Worm (Caenorhabditis elegans): ENCODE results near the gene Y51H7C.41.

Y51H7C.41 gene

ce11 chrII:1372138-1372537 lies 31.0 kb upstream of the Y51H7C.41 start:
- TF ChIP-seq K12H6.12 (tag; optimal IDR thresholded peaks at IDR 0.05) (no peak), F39B2.1 (GFP tag; IDR thresholded peaks at IDR 0.05) (no peak), nfyb-1 (GFP tag; IDR thresholded peaks at IDR 0.05) (no peak), F10E7.11 (tag; optimal IDR thresholded peaks at IDR 0.05) (no peak), Y53G8AR.9 (GFP tag; conservative IDR thresholded peaks at IDR 0.05) (no peak), ztf-25 (GFP tag; IDR thresholded peaks at IDR 0.05) (no peak), F57A8.1 (GFP tag; optimal IDR thresholded peaks at IDR 0.05) (no peak), snpc-4 (GFP tag; optimal IDR thresholded peaks at IDR 0.05) (no peak), snpc-4 (tag; optimal IDR thresholded peaks at IDR 0.05) (no peak), ztf-22 (GFP tag; optimal IDR thresholded peaks at IDR 0.05) (no peak), Y67H2A.10 (GFP tag; conservative IDR thresholded peaks at IDR 0.05) (no peak), F55B11.4 (tag; optimal IDR thresholded peaks at IDR 0.05; ENCODE audit: borderline replicate concordance, insufficient read depth) (no peak), snpc-1.3 (tag; optimal IDR thresholded peaks at IDR 0.05; ENCODE audit: insufficient read depth) (no peak), Y95B8A.8 (GFP tag; IDR thresholded peaks at IDR 0.05) (no peak), atf-7 (tag; optimal IDR thresholded peaks at IDR 0.05) (no peak), hmg-1.2 (GFP tag; IDR thresholded peaks at IDR 0.05) (no peak), dpl-1 (GFP tag; optimal IDR thresholded peaks at IDR 0.05) (no peak), dpff-1 (tag; optimal IDR thresholded peaks at IDR 0.05) (no peak), F37B4.10 (GFP tag; IDR thresholded peaks at IDR 0.05) (no peak)

ce11 chrII:1372966-1373365 lies 30.2 kb upstream of the Y51H7C.41 start:
- no peak for TF ChIP-seq mes-4 (tag; optimal IDR thresholded peaks at IDR 0.05)
- TF ChIP-seq aptf-2 (GFP tag; conservative IDR thresholded peaks at IDR 0.05) = no peak
- no peak for TF ChIP-seq let-526 (GFP tag; IDR thresholded peaks at IDR 0.05)
- TF ChIP-seq lir-1 (GFP tag; conservative IDR thresholded peaks at IDR 0.05) = no peak
- no peak for TF ChIP-seq efl-1 (GFP tag; optimal IDR thresholded peaks at IDR 0.05)
- peak; percentile 83 for TF ChIP-seq nfyb-1 (GFP tag; IDR thresholded peaks at IDR 0.05)
- no peak for TF ChIP-seq C17E4.6 (GFP tag; IDR thresholded peaks at IDR 0.05)
- no peak for TF ChIP-seq nfya-2 (GFP tag; IDR thresholded peaks at IDR 0.05)
- TF ChIP-seq T26A5.8 (tag; optimal IDR thresholded peaks at IDR 0.05) = no peak

ce11 chrII:1374486-1374885 lies 28.6 kb upstream of the Y51H7C.41 start:
- TF ChIP-seq lsy-27 (tag; optimal IDR thresholded peaks at IDR 0.05; ENCODE audit: borderline replicate concordance, insufficient read depth) (no peak), Y79H2A.3 (GFP tag; conservative IDR thresholded peaks at IDR 0.05) (no peak), mcd-1 (GFP tag; IDR thresholded peaks at IDR 0.05) (no peak), ztf-18 (tag; optimal IDR thresholded peaks at IDR 0.05) (no peak), lin-35 (GFP tag; optimal IDR thresholded peaks at IDR 0.05) (no peak), gei-17 (GFP tag; optimal IDR thresholded peaks at IDR 0.05) (no peak), ceh-27 (GFP tag; optimal IDR thresholded peaks at IDR 0.05) (no peak), madf-6 (GFP tag; IDR thresholded peaks at IDR 0.05) (no peak), unc-130 (GFP tag; optimal IDR thresholded peaks at IDR 0.05) (no peak), mes-4 (tag; optimal IDR thresholded peaks at IDR 0.05) (no peak), atf-7 (tag; optimal IDR thresholded peaks at IDR 0.05) (no peak), dpff-1 (tag; optimal IDR thresholded peaks at IDR 0.05) (no peak), C17E4.6 (GFP tag; IDR thresholded peaks at IDR 0.05) (no peak), let-526 (GFP tag; IDR thresholded peaks at IDR 0.05) (no peak), ztf-6 (GFP tag; IDR thresholded peaks at IDR 0.05) (no peak), ceh-58 (GFP tag; IDR thresholded peaks at IDR 0.05) (no peak)

Data from whole organism, young adult.